Fruit fly (Drosophila melanogaster) S2 (cell line): ENCODE measurements around the gene CG31910.

Experiments
- CG8478 ChIP-seq: fragments of >200 bp; optimal IDR thresholded peaks from 2 replicates; lab custom pipeline; 2018
- CTCF ChIP-seq, 2 experiments: fragments of >200 bp; optimal IDR thresholded peaks; 2 replicates each; lab custom pipeline; 2018

DNA sequence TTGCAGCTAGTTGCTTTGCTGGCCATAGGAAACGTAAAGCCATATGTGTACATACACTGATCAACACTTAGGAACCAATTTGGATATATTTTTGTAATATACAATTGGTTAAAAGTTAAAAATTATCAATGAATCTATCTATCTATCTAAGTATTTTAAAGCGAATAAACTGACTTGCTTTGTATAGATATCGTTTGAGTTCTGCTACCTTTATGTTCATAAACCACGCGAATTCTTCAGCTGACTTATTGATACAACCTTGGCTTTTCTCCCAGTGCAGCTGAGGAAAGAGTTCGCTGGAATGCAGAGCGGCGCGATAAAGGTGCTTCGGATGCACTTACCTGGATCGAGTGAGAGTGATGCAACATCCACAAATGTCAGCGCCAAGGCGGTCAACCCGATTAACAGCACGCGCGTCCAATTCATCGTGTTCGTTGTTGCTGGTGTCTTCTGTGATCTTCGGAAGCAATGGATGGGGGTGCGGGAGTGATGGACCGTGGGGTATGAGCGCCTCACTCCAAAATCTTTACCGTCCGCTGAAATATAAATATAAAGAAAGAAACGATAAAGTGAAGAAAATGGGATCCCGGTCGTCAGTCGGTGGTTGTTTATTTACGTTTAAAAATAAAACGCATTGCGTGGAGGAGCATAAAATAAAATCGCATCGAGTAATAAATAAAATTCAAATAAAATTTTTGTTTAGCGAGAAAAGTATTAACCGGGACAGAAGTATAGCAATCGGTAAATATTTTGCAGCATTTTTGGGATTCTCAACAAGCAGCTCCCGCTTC is 43.8 kb downstream of the CG31910 start:
- TF ChIP-seq CTCF (optimal IDR thresholded peaks at IDR 0.05; lab: Kevin White, UChicago) (no peak), CG8478 (no peak)
